Worm (Caenorhabditis elegans): Measurements from ENCODE around the gene C12D8.20.

The C12D8.20 gene

ce11 chrV:10178166-10178565, 43.9 kb upstream of the C12D8.20 start (continued):
- TF ChIP-seq nhr-90 (tag; optimal IDR thresholded peaks at IDR 0.05; ENCODE audit: poor library complexity) (peak; percentile 80), swsn-7 (tag; optimal IDR thresholded peaks at IDR 0.05) (peak; percentile 71), lin-15B (tag; optimal IDR thresholded peaks at IDR 0.05) (peak; percentile 41), lin-14 (GFP tag; optimal IDR thresholded peaks at IDR 0.05) (peak; percentile 85), grh-1 (GFP tag; IDR thresholded peaks at IDR 0.05) (peak; percentile 91), nhr-11 (tag; optimal IDR thresholded peaks at IDR 0.05) (no peak), nhr-84 (tag; optimal IDR thresholded peaks at IDR 0.05) (no peak), aly-2 (tag; optimal IDR thresholded peaks at IDR 0.05) (no peak), ztf-11 (tag; optimal IDR thresholded peaks at IDR 0.05) (peak in 1 of 2 experiments; percentile 60), pag-3 (tag; optimal IDR thresholded peaks at IDR 0.05; ENCODE audit: borderline replicate concordance, insufficient read depth) (peak; percentile 41)

ce11 chrV:10179235-10179634, 42.9 kb upstream of the C12D8.20 start, which contains the start of gene cul-5:
TSS of gene cul-5 (plus strand) at chrV:10179535.
- TF ChIP-seq elt-2 (tag; optimal IDR thresholded peaks at IDR 0.05) (peak; percentile 41), nhr-20 (tag; optimal IDR thresholded peaks at IDR 0.05) (no peak), zag-1 (tag; optimal IDR thresholded peaks at IDR 0.05) (no peak)

- TF ChIP-seq ets-5 (GFP tag; IDR thresholded peaks at IDR 0.05) (no peak), unc-98 (GFP tag; IDR thresholded peaks at IDR 0.05) (no peak), ces-1 (GFP tag; optimal IDR thresholded peaks at IDR 0.05) (no peak), egl-27 (tag; optimal IDR thresholded peaks at IDR 0.05) (no peak), elt-3 (tag; optimal IDR thresholded peaks at IDR 0.05) (no peak), unc-62 (GFP tag; optimal IDR thresholded peaks at IDR 0.05) (no peak), alr-1 (tag; optimal IDR thresholded peaks at IDR 0.05; ENCODE audit: borderline replicate concordance) (no peak), ceh-90 (tag; optimal IDR thresholded peaks at IDR 0.05) (no peak)
Measured at ce11 chrV:10182984-10183383, 39.1 kb upstream of the C12D8.20 start, which contains the start of gene ZK856.4. TSS of gene ZK856.4 (plus strand) at chrV:10183284.

ce11 chrV:10183810-10184209, 38.3 kb upstream of the C12D8.20 start:
- TF ChIP-seq rnt-1 (tag; optimal IDR thresholded peaks at IDR 0.05) (no peak), unc-130 (tag; optimal IDR thresholded peaks at IDR 0.05) (no peak), hlh-17 (GFP tag; optimal IDR thresholded peaks at IDR 0.05; ENCODE audit: borderline replicate concordance) (no peak), zip-4 (GFP tag; optimal IDR thresholded peaks at IDR 0.05) (no peak), pag-3 (tag; optimal IDR thresholded peaks at IDR 0.05; ENCODE audit: borderline replicate concordance, insufficient read depth) (no peak), fkh-10 (GFP tag; optimal IDR thresholded peaks at IDR 0.05) (no peak), efl-1 (optimal IDR thresholded peaks at IDR 0.05) (no peak), efl-1 (GFP tag; optimal IDR thresholded peaks at IDR 0.05 in 1 of 2) (no peak), hlh-4 (tag; optimal IDR thresholded peaks at IDR 0.05) (no peak), nhr-77 (tag; optimal IDR thresholded peaks at IDR 0.05) (no peak), unc-98 (GFP tag; IDR thresholded peaks at IDR 0.05) (no peak)

- TF ChIP-seq lin-35 (GFP tag; optimal IDR thresholded peaks at IDR 0.05) (no peak), ces-1 (GFP tag; optimal IDR thresholded peaks at IDR 0.05) (no peak)
Measured at ce11 chrV:10185719-10186118, 36.4 kb upstream of the C12D8.20 start, which contains the start of gene ZK856.18. TSS of gene ZK856.18 (minus strand) at chrV:10186007.

- TF ChIP-seq C16A3.4 (tag; optimal IDR thresholded peaks at IDR 0.05): no peak
- TF ChIP-seq elt-2 (tag; optimal IDR thresholded peaks at IDR 0.05): peak; percentile 90
- TF ChIP-seq C34B4.2 (tag; optimal IDR thresholded peaks at IDR 0.05): no peak
- TF ChIP-seq efl-1 (optimal IDR thresholded peaks at IDR 0.05): no peak
- TF ChIP-seq efl-1 (GFP tag; optimal IDR thresholded peaks at IDR 0.05 in 1 of 2): peak in 1 of 2 experiments; percentile 66
- TF ChIP-seq zag-1 (tag; optimal IDR thresholded peaks at IDR 0.05): no peak
- TF ChIP-seq vab-15 (tag; optimal IDR thresholded peaks at IDR 0.05): no peak
- TF ChIP-seq alr-1 (tag; optimal IDR thresholded peaks at IDR 0.05; ENCODE audit: borderline replicate concordance): no peak
- TF ChIP-seq nhr-71 (tag; optimal IDR thresholded peaks at IDR 0.05): peak; percentile 22
- TF ChIP-seq nhr-85 (tag): peak; percentile 58
- peak in 1 of 2 experiments; percentile 37 for TF ChIP-seq lin-35 (GFP tag; optimal IDR thresholded peaks at IDR 0.05)
- TF ChIP-seq Y116A8C.19 (tag; optimal IDR thresholded peaks at IDR 0.05; ENCODE audit: borderline replicate concordance): no peak
Measured at ce11 chrV:10190081-10190556, 32.0 kb upstream of the C12D8.20 start, which contains the start of gene ZK856.5. TSS of gene ZK856.5 (minus strand) at chrV:10190131.
